Worm (Caenorhabditis elegans) whole organism, L2 larva: ENCODE data around the gene dve-1.

ENCODE experiments used
- F13H6.1 ChIP-seq: sonication (generic microtip); optimal IDR thresholded peaks from 2 replicates; lab custom pipeline; 2016; ENCODE audit warnings: missing genetic modification characterization, missing compliant biosample characterization
- R02D3.7 ChIP-seq: fragments of 150-350 bp; optimal IDR thresholded peaks from 2 replicates; lab custom pipeline; 2014; ENCODE audit warnings: missing biosample characterization, missing genetic modification characterization
- ZK546.5 ChIP-seq: sonication (generic microtip); optimal IDR thresholded peaks from 2 replicates; lab custom pipeline; 2017; ENCODE audit warnings: missing biosample characterization, missing genetic modification characterization
- alr-1 ChIP-seq: fragments of 150-350 bp; optimal IDR thresholded peaks from 2 replicates; lab custom pipeline; 2014; ENCODE audit warnings: missing biosample characterization, missing genetic modification characterization
- aly-2 ChIP-seq: fragments of 150-350 bp; optimal IDR thresholded peaks from 2 replicates; lab custom pipeline; 2014; ENCODE audit warnings: missing biosample characterization, missing genetic modification characterization
- blmp-1 ChIP-seq: sonication (generic microtip); optimal IDR thresholded peaks from 2 replicates; lab custom pipeline; 2017; ENCODE audit warnings: missing genetic modification characterization, mild to moderate bottlenecking, missing compliant biosample characterization, antibody characterized with exemption, moderate library complexity; ENCODE audit not compliant: insufficient read depth
- ceh-16 ChIP-seq: fragments of 150-350 bp; optimal IDR thresholded peaks from 2 replicates; lab custom pipeline; 2014; ENCODE audit warnings: missing biosample characterization, missing genetic modification characterization
- ceh-82 ChIP-seq: fragments of 150-350 bp; optimal IDR thresholded peaks from 2 replicates; lab custom pipeline; 2014; ENCODE audit warnings: missing biosample characterization, missing genetic modification characterization
- elt-1 ChIP-seq: fragments of 150-350 bp; optimal IDR thresholded peaks from 2 replicates; lab custom pipeline; 2014; ENCODE audit warnings: missing biosample characterization, missing genetic modification characterization
- elt-3 ChIP-seq: sonication (generic microtip); optimal IDR thresholded peaks from 2 replicates; lab custom pipeline; 2017; ENCODE audit warnings: missing biosample characterization, missing genetic modification characterization
- fos-1 ChIP-seq: fragments of 150-350 bp; optimal IDR thresholded peaks from 2 replicates; lab custom pipeline; 2014; ENCODE audit warnings: missing biosample characterization, missing genetic modification characterization
- lin-13 ChIP-seq: fragments of 150-350 bp; optimal IDR thresholded peaks from 2 replicates; lab custom pipeline; 2014; ENCODE audit warnings: missing biosample characterization, missing genetic modification reagents, missing genetic modification characterization
- lin-39 ChIP-seq: fragments of 150-350 bp; optimal IDR thresholded peaks from 2 replicates; lab custom pipeline; 2014; ENCODE audit warnings: missing biosample characterization, missing genetic modification reagents, missing genetic modification characterization
- lsy-2 ChIP-seq, 2 experiments: fragments of 150-350 bp in 1 of 2; sonication (generic microtip) in 1 of 2; optimal IDR thresholded peaks; 2 replicates each; lab custom pipeline; 2014 to 2017; ENCODE audit warnings: missing biosample characterization in 2 of 2, missing genetic modification characterization in 2 of 2
- mab-5 ChIP-seq: fragments of 150-350 bp; optimal IDR thresholded peaks from 2 replicates; lab custom pipeline; 2014; ENCODE audit warnings: missing biosample characterization, missing genetic modification characterization
- mbf-1 ChIP-seq: sonication (generic microtip); optimal IDR thresholded peaks from 2 replicates; lab custom pipeline; 2017; ENCODE audit warnings: missing biosample characterization, missing genetic modification characterization
- mdl-1 ChIP-seq, 2 experiments: fragments of 150-350 bp in 1 of 2; sonication (generic microtip) in 1 of 2; optimal IDR thresholded peaks; 2 replicates each; lab custom pipeline; 2017; ENCODE audit warnings: missing biosample characterization in 2 of 2, missing genetic modification characterization in 2 of 2
- nhr-10 ChIP-seq: sonication (generic microtip); optimal IDR thresholded peaks from 2 replicates; lab custom pipeline; 2017; ENCODE audit warnings: missing biosample characterization, missing genetic modification characterization
- nhr-12 ChIP-seq: fragments of 150-350 bp; optimal IDR thresholded peaks from 2 replicates; lab custom pipeline; 2014; ENCODE audit warnings: missing biosample characterization, missing genetic modification characterization
- nhr-129 ChIP-seq: fragments of 150-350 bp; optimal IDR thresholded peaks from 2 replicates; lab custom pipeline; 2014; ENCODE audit warnings: missing biosample characterization, missing genetic modification characterization
- nhr-21 ChIP-seq: fragments of 150-350 bp; optimal IDR thresholded peaks from 2 replicates; lab custom pipeline; 2014; ENCODE audit warnings: missing biosample characterization, missing genetic modification characterization
- nhr-23 ChIP-seq: fragments of 150-350 bp; optimal IDR thresholded peaks from 2 replicates; lab custom pipeline; 2014; ENCODE audit warnings: missing biosample characterization, missing genetic modification reagents, missing genetic modification characterization
- nhr-25 ChIP-seq: fragments of 150-350 bp; sonication (generic microtip); optimal IDR thresholded peaks from 3 replicates; lab custom pipeline; 2014; ENCODE audit warnings: missing biosample characterization, missing genetic modification characterization
- nhr-6 ChIP-seq: fragments of 150-350 bp; optimal IDR thresholded peaks from 2 replicates; lab custom pipeline; 2014; ENCODE audit warnings: missing biosample characterization, missing genetic modification characterization
- peb-1 ChIP-seq: fragments of 150-350 bp; optimal IDR thresholded peaks from 2 replicates; lab custom pipeline; 2014; ENCODE audit warnings: missing biosample characterization, missing genetic modification characterization
- sem-4 ChIP-seq: fragments of 150-350 bp; optimal IDR thresholded peaks from 2 replicates; lab custom pipeline; 2014; ENCODE audit warnings: missing biosample characterization, missing genetic modification reagents, missing genetic modification characterization
- sma-3 ChIP-seq: sonication (generic microtip); optimal IDR thresholded peaks from 2 replicates; lab custom pipeline; 2016; ENCODE audit warnings: missing genetic modification reagents, missing genetic modification characterization, missing compliant biosample characterization
- sma-9 ChIP-seq, 2 experiments: fragments of 150-350 bp in 1 of 2; sonication (generic microtip) in 1 of 2; optimal IDR thresholded peaks; 2 replicates each; lab custom pipeline; 2014 to 2016; ENCODE audit warnings: missing genetic modification characterization in 2 of 2, mild to moderate bottlenecking in 1 of 2, missing biosample characterization in 1 of 2, missing compliant biosample characterization in 1 of 2, missing genetic modification reagents in 1 of 2, moderate library complexity in 1 of 2
- snpc-4 ChIP-seq: fragments of 150-350 bp; optimal IDR thresholded peaks from 2 replicates; lab custom pipeline; 2014; ENCODE audit warnings: missing biosample characterization, missing genetic modification characterization
- unc-39 ChIP-seq: fragments of 150-350 bp; optimal IDR thresholded peaks from 2 replicates; lab custom pipeline; 2014; ENCODE audit warnings: missing biosample characterization, missing genetic modification characterization
- unc-55 ChIP-seq: fragments of 150-350 bp; sonication (generic microtip); optimal IDR thresholded peaks from 3 replicates; lab custom pipeline; 2014; ENCODE audit warnings: missing biosample characterization, missing genetic modification reagents, missing genetic modification characterization
- unc-62 ChIP-seq: fragments of 150-350 bp; optimal IDR thresholded peaks from 2 replicates; lab custom pipeline; 2014; ENCODE audit warnings: missing biosample characterization, missing genetic modification reagents, missing genetic modification characterization
- zag-1 ChIP-seq: fragments of 150-350 bp; optimal IDR thresholded peaks from 2 replicates; lab custom pipeline; 2014; ENCODE audit warnings: missing biosample characterization, missing genetic modification characterization
- ztf-1 ChIP-seq: fragments of 200-800 bp; sonication (Bioruptor generic); conservative IDR thresholded peaks from 2 replicates; pipeline ENCODE4 v1.3.6; 2022; ENCODE audit warnings: missing genetic modification characterization, missing compliant biosample characterization
- ztf-11 ChIP-seq: sonication (generic microtip); optimal IDR thresholded peaks from 2 replicates; lab custom pipeline; 2017; ENCODE audit warnings: missing biosample characterization, missing genetic modification characterization
- ztf-4 ChIP-seq: fragments of 150-350 bp; optimal IDR thresholded peaks from 2 replicates; lab custom pipeline; 2014; ENCODE audit warnings: missing biosample characterization, missing genetic modification characterization

The dve-1 gene

DNA sequence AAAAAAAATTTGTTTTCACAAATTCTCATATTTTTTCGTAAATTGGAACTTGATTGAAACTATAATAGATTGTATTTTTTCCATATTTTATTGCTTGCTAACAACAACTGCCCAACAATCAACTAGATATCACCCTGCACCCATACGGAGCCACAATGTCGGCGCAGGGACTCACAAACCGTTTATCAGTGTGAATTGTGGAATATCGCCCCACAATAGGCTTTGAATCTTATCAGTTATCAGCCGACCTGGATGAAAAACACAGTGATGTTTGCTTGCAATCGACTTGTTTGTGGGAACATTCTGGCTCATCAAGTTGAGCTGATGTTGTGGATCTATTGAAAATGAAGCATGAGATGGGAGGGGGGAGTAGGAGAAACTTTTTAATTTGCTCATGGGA, 5.4 kb upstream of the dve-1 start:
- TF ChIP-seq lin-13 (GFP tag; lab: Kevin White, UChicago) (no peak), snpc-4 (no peak), sma-9 (GFP tag; optimal IDR thresholded peaks at IDR 0.05; lab: Kevin White, UChicago) (peak; percentile 15), sma-9 (tag; optimal IDR thresholded peaks at IDR 0.05; lab: Kevin White, UChicago) (no peak), nhr-23 (tag; lab: Kevin White, UChicago) (no peak), zag-1 (tag; lab: Kevin White, UChicago) (no peak), ceh-82 (tag; lab: Kevin White, UChicago) (no peak), peb-1 (no peak), ztf-11 (tag; lab: Kevin White, UChicago) (no peak), mab-5 (tag; lab: Kevin White, UChicago) (no peak)

DNA sequence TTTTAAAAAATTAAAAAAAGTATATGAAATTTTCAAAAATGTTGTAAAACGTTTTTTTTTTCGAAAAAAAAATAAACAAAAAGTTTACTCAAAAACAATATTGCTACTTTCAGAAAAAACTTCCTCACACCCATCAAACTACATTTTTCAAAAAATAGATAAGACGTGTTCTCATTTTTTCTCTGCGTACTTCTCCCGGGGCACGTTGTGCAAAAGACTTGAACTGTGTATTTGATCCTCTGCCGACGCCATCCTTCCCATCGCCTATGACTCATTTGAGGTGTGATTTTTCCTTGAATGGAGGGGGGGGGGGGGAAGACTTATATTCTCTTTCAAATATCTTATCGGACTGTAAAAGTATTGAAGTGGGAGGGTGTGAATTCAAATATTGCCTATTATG, 4.8 kb upstream of the dve-1 start:
- TF ChIP-seq elt-3 (no peak), fos-1 (tag; lab: Kevin White, UChicago) (peak; percentile 39)

DNA sequence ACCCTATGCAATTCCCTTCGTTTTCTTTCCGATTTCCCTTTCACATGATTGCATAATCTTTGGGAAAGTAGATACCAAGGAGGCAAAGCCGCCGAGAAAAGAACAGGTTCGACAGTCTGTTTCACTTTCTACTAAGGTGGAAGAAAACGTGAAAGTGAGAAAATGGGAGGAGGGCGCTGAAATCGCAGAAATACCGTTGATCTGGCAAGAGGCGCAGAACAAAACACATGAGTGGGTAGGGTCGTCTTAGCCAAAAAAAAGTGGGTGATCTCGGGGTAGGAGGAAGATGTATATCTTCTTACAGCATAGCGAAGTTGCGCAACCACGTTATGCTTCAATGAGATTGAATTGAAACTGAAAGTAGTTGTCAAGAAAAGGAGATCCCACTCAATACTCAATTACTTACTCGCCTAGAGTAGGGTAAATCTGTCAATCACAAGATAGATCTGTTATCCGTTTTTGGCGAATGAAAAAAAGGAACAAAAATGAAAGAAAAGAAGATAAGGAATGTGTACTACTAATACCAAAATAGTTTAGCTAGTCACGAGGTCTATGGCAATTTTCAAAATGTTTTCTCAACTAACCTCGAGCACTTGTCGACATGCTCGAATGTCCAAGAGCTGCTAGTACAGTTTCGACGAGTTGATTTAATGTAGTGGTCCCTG, 451 bp downstream of the dve-1 start:
- TF ChIP-seq sem-4 (tag; lab: Kevin White, UChicago) (peak; percentile 23), nhr-6 (no peak), unc-62 (no peak), sma-9 (GFP tag; optimal IDR thresholded peaks at IDR 0.05; lab: Kevin White, UChicago) (peak; percentile 35), sma-9 (tag; optimal IDR thresholded peaks at IDR 0.05; lab: Kevin White, UChicago) (no peak), nhr-21 (peak; percentile 7), nhr-129 (tag; lab: Kevin White, UChicago) (peak; percentile 15), fos-1 (tag; lab: Kevin White, UChicago) (no peak), nhr-25 (tag; lab: Kevin White, UChicago) (peak; percentile 70), blmp-1 (tag; lab: Kevin White, UChicago) (peak; percentile 98), ztf-1 (GFP tag; lab: Robert Waterston, UW) (no peak)

DNA sequence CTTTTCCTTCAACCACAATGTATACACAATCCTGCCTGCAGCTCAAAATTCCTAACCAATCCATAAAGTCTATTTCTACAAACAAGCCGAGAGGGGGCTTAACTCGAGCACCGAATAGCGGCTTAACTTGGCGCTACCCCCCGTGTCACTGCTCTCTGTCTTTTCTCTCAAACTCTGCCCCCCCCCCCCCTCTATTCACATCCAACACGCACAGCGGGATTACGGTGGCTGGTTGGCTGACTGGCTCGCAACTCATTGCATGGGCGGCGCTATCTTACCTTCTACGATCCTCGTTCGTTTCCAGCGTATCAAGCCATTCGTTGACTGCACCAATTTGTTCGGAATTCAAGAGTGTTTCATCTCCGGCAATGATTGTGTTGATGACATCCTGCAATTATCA, 2.0 kb downstream of the dve-1 start:
- no peak for TF ChIP-seq peb-1
- TF ChIP-seq ztf-11 (tag; lab: Kevin White, UChicago), result no peak
- no peak for TF ChIP-seq sma-3
- TF ChIP-seq mdl-1 (tag; optimal IDR thresholded peaks at IDR 0.05; lab: Kevin White, UChicago), result no peak
- no peak for TF ChIP-seq fos-1 (tag; lab: Kevin White, UChicago)
- no peak for TF ChIP-seq sem-4 (tag; lab: Kevin White, UChicago)
- TF ChIP-seq ztf-4, result no peak
- no peak for TF ChIP-seq ZK546.5 (tag; lab: Kevin White, UChicago)
- no peak for TF ChIP-seq lin-13 (GFP tag; lab: Kevin White, UChicago)
- no peak for TF ChIP-seq nhr-25 (tag; lab: Kevin White, UChicago)
- TF ChIP-seq lsy-2 (tag; optimal IDR thresholded peaks at IDR 0.05; lab: Kevin White, UChicago), result no peak
- TF ChIP-seq nhr-12 (tag; lab: Kevin White, UChicago), result no peak
- TF ChIP-seq elt-1 (tag; lab: Kevin White, UChicago), result no peak
- TF ChIP-seq nhr-129 (tag; lab: Kevin White, UChicago), result no peak
- TF ChIP-seq nhr-10 (tag; lab: Kevin White, UChicago), result no peak
- TF ChIP-seq unc-55 (GFP tag; lab: Kevin White, UChicago), result no peak
- no peak for TF ChIP-seq R02D3.7 (tag; lab: Kevin White, UChicago)
- TF ChIP-seq, all 48 proteins: peak for 0

DNA sequence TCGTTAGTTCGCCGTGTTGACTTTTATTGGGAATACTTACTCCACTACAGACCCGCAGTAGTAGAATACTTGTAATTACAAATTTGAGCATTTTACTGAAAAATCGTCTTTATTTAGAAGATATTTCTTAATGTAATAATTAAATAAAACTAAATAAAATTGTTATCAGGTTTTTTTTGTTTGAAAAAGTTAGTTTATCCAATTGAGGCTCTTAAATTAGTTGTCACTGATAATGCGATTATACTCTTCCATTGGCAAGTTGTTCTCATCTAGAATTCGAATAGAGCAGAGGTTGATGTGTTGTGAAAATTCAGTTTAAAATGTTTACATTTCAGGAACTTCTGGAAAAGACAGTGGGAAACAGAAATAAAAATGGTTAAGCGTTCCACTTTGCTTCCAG, 8.1 kb downstream of the dve-1 start, which contains the start of gene ZK1193.2:
TSS of gene ZK1193.2 (minus strand) at position 101 of the 400 bp plus-strand sequence.
- TF ChIP-seq sem-4 (tag; lab: Kevin White, UChicago) (no peak), R02D3.7 (tag; lab: Kevin White, UChicago) (no peak), sma-3 (no peak), ceh-16 (no peak), sma-9 (GFP tag; optimal IDR thresholded peaks at IDR 0.05; lab: Kevin White, UChicago) (no peak), sma-9 (tag; optimal IDR thresholded peaks at IDR 0.05; lab: Kevin White, UChicago) (no peak), alr-1 (tag; lab: Kevin White, UChicago) (no peak), unc-55 (GFP tag; lab: Kevin White, UChicago) (no peak), ztf-11 (tag; lab: Kevin White, UChicago) (no peak), blmp-1 (tag; lab: Kevin White, UChicago) (no peak), mbf-1 (tag; lab: Kevin White, UChicago) (no peak), nhr-6 (no peak), aly-2 (tag; lab: Kevin White, UChicago) (no peak), lin-39 (tag; lab: Kevin White, UChicago) (no peak), elt-1 (tag; lab: Kevin White, UChicago) (no peak), unc-39 (tag; lab: Kevin White, UChicago) (no peak), F13H6.1 (no peak), nhr-25 (tag; lab: Kevin White, UChicago) (no peak), nhr-23 (tag; lab: Kevin White, UChicago) (no peak)
